Worm (Caenorhabditis elegans): Measurements from ENCODE around the gene lin-7.
"Not testable (repeated sequence)": the region's sequence is repeated elsewhere in the genome, so short reads cannot be mapped to it uniquely, and the experiment has no call there.

lin-7 gene

ce11 chrII:14350768-14351167 is 1.6 kb upstream of the lin-7 start (continued):
- TF ChIP-seq lin-26 (GFP tag; IDR thresholded peaks at IDR 0.05) (0 out of 2 replicates have a peak, but pooled peaks have one; percentile 53), dpff-1 (tag; optimal IDR thresholded peaks at IDR 0.05) (no peak), xnd-1 (tag; optimal IDR thresholded peaks at IDR 0.05) (peak; percentile 40), nhr-90 (tag; optimal IDR thresholded peaks at IDR 0.05) (no peak), D2030.7 (GFP tag; IDR thresholded peaks at IDR 0.05) (0 out of 2 replicates have a peak, but pooled peaks have one; percentile 13), Y53G8AR.9 (GFP tag; conservative IDR thresholded peaks at IDR 0.05) (0 out of 2 replicates have a peak, but pooled peaks have one; percentile 51), let-526 (GFP tag; IDR thresholded peaks at IDR 0.05) (no peak), bed-2 (GFP tag; IDR thresholded peaks at IDR 0.05) (no peak), F52B5.7 (tag; optimal IDR thresholded peaks at IDR 0.05) (peak; percentile 39), T26A5.8 (tag; optimal IDR thresholded peaks at IDR 0.05) (peak; percentile 4), nhr-179 (tag; optimal IDR thresholded peaks at IDR 0.05) (no peak), hmg-1.2 (GFP tag; IDR thresholded peaks at IDR 0.05) (peak; percentile 25; the same call in 1 of the 2 replicates), ceh-40 (GFP tag; IDR thresholded peaks at IDR 0.05) (peak; percentile 59; the same call in 1 of the 2 replicates), ama-1 (optimal IDR thresholded peaks at IDR 0.05) (no peak), ama-1 (GFP tag; optimal IDR thresholded peaks at IDR 0.05) (peak in 1 of 2 experiments; percentile 75), Y67H2A.10 (GFP tag; conservative IDR thresholded peaks at IDR 0.05) (0 out of 2 replicates have a peak, but pooled peaks have one; percentile 49), K12H6.12 (tag; optimal IDR thresholded peaks at IDR 0.05) (no peak)

- not testable (repeated sequence) for TF ChIP-seq nfya-1 (tag; optimal IDR thresholded peaks at IDR 0.05; ENCODE audit: borderline replicate concordance, insufficient read depth); F37B4.10 (GFP tag; IDR thresholded peaks at IDR 0.05); lin-35 (GFP tag; optimal IDR thresholded peaks at IDR 0.05)
Measured at ce11 chrII:14346243-14346642, 3.0 kb downstream of the lin-7 start, which contains the start of gene Y54G11A.9. Gene Y54G11A.9 (minus strand): TSS chrII:14346438.

- TF ChIP-seq pbrm-1 (GFP tag; IDR thresholded peaks at IDR 0.05) (0 out of 2 replicates have a peak, but pooled peaks have one; percentile 34), cebp-2 (GFP tag; IDR thresholded peaks at IDR 0.05) (0 out of 2 replicates have a peak, but pooled peaks have one; percentile 70), aptf-3 (GFP tag; IDR thresholded peaks at IDR 0.05) (0 out of 2 replicates have a peak, but pooled peaks have one; percentile 42), madf-6 (GFP tag; IDR thresholded peaks at IDR 0.05) (0 out of 2 replicates have a peak, but pooled peaks have one; percentile 21)
Measured at ce11 chrII:14344166-14344565, 5.0 kb downstream of the lin-7 start, which contains the start of gene ddl-3. Gene ddl-3 (minus strand): TSS chrII:14344454.

ce11 chrII:14321225-14321624 is 28.0 kb downstream of the lin-7 start:
- no peak for TF ChIP-seq F23B12.7 (tag; optimal IDR thresholded peaks at IDR 0.05; ENCODE audit: insufficient read depth)
- no peak for TF ChIP-seq lsl-1 (GFP tag; optimal IDR thresholded peaks at IDR 0.05)
- no peak for TF ChIP-seq lin-35 (GFP tag; optimal IDR thresholded peaks at IDR 0.05)
- no peak for TF ChIP-seq somi-1 (GFP tag; optimal IDR thresholded peaks at IDR 0.05)
- no peak for TF ChIP-seq nfyb-1 (GFP tag; IDR thresholded peaks at IDR 0.05)
- TF ChIP-seq ccch-3 (GFP tag; optimal IDR thresholded peaks at IDR 0.05), result no peak
- TF ChIP-seq lag-1 (GFP tag; IDR thresholded peaks at IDR 0.05), result no peak

- no peak for TF ChIP-seq attf-3 (GFP tag; conservative IDR thresholded peaks at IDR 0.05)
- TF ChIP-seq egrh-3 (GFP tag; IDR thresholded peaks at IDR 0.05), result peak; percentile 85
- TF ChIP-seq lin-26 (GFP tag; IDR thresholded peaks at IDR 0.05), result 0 out of 2 replicates have a peak, but pooled peaks have one; percentile 9
- no peak for TF ChIP-seq T26A5.8 (tag; optimal IDR thresholded peaks at IDR 0.05)
- no peak for TF ChIP-seq pbrm-1 (GFP tag; IDR thresholded peaks at IDR 0.05)
- TF ChIP-seq lin-35 (GFP tag; optimal IDR thresholded peaks at IDR 0.05), result no peak
- TF ChIP-seq madf-3 (GFP tag; IDR thresholded peaks at IDR 0.05), result no peak
- no peak for TF ChIP-seq F52B5.7 (tag; optimal IDR thresholded peaks at IDR 0.05)
- TF ChIP-seq zfh-2 (GFP tag; conservative IDR thresholded peaks at IDR 0.05), result peak; percentile 88; the same call in 1 of the 2 replicates
- TF ChIP-seq ZK185.1 (tag; optimal IDR thresholded peaks at IDR 0.05; ENCODE audit: poor library complexity, severe bottlenecking), result no peak
- TF ChIP-seq efl-1 (GFP tag; optimal IDR thresholded peaks at IDR 0.05), result no peak
- no peak for TF ChIP-seq snpc-4 (GFP tag; optimal IDR thresholded peaks at IDR 0.05)
- TF ChIP-seq snpc-4 (tag; optimal IDR thresholded peaks at IDR 0.05), result no peak
- TF ChIP-seq hlh-26 (GFP tag; conservative IDR thresholded peaks at IDR 0.05), result no peak
- no peak for TF ChIP-seq Y79H2A.3 (GFP tag; conservative IDR thresholded peaks at IDR 0.05)
- no peak for TF ChIP-seq xnd-1 (tag; optimal IDR thresholded peaks at IDR 0.05)
- no peak for TF ChIP-seq let-607 (tag; optimal IDR thresholded peaks at IDR 0.05)
- no peak for TF ChIP-seq F33H1.4 (GFP tag; IDR thresholded peaks at IDR 0.05)
Measured at ce11 chrII:14319227-14319626, 30.0 kb downstream of the lin-7 start.
